Fruit fly (Drosophila melanogaster): Measurements from ENCODE around the gene CG14431.

DNA sequence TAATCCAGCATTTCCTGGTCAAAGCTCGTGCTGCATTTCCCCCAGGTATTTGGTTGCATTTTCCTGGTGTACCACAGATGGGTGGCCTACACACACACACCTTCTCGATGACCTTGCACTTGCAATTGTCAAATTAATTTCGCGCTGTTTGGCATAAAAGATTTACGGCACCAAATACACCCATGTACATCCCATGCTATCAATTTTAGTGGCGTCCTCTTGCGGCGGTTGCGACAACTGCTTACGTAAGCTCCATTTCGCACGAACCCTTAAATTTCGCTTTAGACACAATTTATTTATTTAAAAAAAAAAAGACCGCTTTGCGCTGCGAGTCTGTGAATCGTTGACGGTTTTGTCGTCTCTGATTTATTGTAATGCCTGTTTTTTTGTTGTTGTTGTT, 97.4 kb downstream of the CG14431 start:
- TF ChIP-seq fru (GFP tag; optimal IDR thresholded peaks at IDR 0.05) (no peak), h (GFP tag; optimal IDR thresholded peaks at IDR 0.05) (no peak), usp (GFP tag; optimal IDR thresholded peaks at IDR 0.05) (no peak), foxo (GFP tag; optimal IDR thresholded peaks at IDR 0.05) (no peak), Hr83 (GFP tag; optimal IDR thresholded peaks at IDR 0.05; ENCODE audit: poor library complexity, severe bottlenecking) (no peak), Hr78 (GFP tag; optimal IDR thresholded peaks at IDR 0.05) (no peak), Hnf4 (GFP tag; optimal IDR thresholded peaks at IDR 0.05) (no peak), N (GFP tag; optimal IDR thresholded peaks at IDR 0.05) (no peak), psq (GFP tag; optimal IDR thresholded peaks at IDR 0.05) (no peak), woc (GFP tag; optimal IDR thresholded peaks at IDR 0.05) (no peak), dl (GFP tag; optimal IDR thresholded peaks at IDR 0.05; ENCODE audit: insufficient read depth in 1 of 2, partially characterized antibody in 2 of 2) (no peak)
